In genomic region chrV:9536505-9536904, ce11 we compare ENCODE assay signal across 8 worm cellular contexts.
A peak's percentile ranks its signal among the peaks of the same experiment; 100 is the strongest.
TF ChIP-seq lines count a peak whose summit lies in the region.

C50F4.4 (plus strand) TSS chrV:9536771.

TF ChIP-seq in whole organism, L1 larva, 84 proteins besides CTCF, POLR2A, EP300 and RAD21 (continues in another document):
- TF ChIP-seq mab-9 (GFP tag; IDR thresholded peaks at IDR 0.05; lab: Robert Waterston, UW) (0 out of 2 replicates have a peak, but pooled peaks have one; percentile 49), irx-1 (tag; optimal IDR thresholded peaks at IDR 0.05; lab: Kevin White, UChicago) (peak; percentile 70), skn-1 (tag; optimal IDR thresholded peaks at IDR 0.05; lab: Kevin White, UChicago) (no peak), sptf-1 (tag; optimal IDR thresholded peaks at IDR 0.05; lab: Kevin White, UChicago) (no peak), ceh-90 (tag; optimal IDR thresholded peaks at IDR 0.05; lab: Kevin White, UChicago) (peak; percentile 74), vab-15 (tag; optimal IDR thresholded peaks at IDR 0.05; lab: Kevin White, UChicago) (no peak), unc-62 (GFP tag; optimal IDR thresholded peaks at IDR 0.05; lab: Kevin White, UChicago) (no peak), egl-27 (tag; optimal IDR thresholded peaks at IDR 0.05; lab: Kevin White, UChicago) (no peak), nhr-84 (tag; optimal IDR thresholded peaks at IDR 0.05; lab: Kevin White, UChicago) (no peak), nhr-19 (GFP tag; conservative IDR thresholded peaks at IDR 0.05; lab: Robert Waterston, UW) (peak; percentile 42; the same call in 1 of the 2 replicates), blmp-1 (tag; optimal IDR thresholded peaks at IDR 0.05; lab: Kevin White, UChicago) (no peak)

TF ChIP-seq in whole organism, L2 larva, 48 proteins besides CTCF, POLR2A, EP300 and RAD21 (continues in another document):
- peak in 1 of 2 experiments; percentile 17 for TF ChIP-seq lsy-2 (tag; optimal IDR thresholded peaks at IDR 0.05; lab: Kevin White, UChicago)
- no peak for TF ChIP-seq mab-5 (tag; optimal IDR thresholded peaks at IDR 0.05; lab: Kevin White, UChicago)
- TF ChIP-seq alr-1 (tag; optimal IDR thresholded peaks at IDR 0.05; lab: Kevin White, UChicago): no peak
- no peak for TF ChIP-seq nhr-11 (tag; optimal IDR thresholded peaks at IDR 0.05; lab: Kevin White, UChicago)
- peak; percentile 33 for TF ChIP-seq gmeb-1 (tag; optimal IDR thresholded peaks at IDR 0.05; lab: Kevin White, UChicago)
- peak; percentile 30 for TF ChIP-seq sma-3 (GFP tag; optimal IDR thresholded peaks at IDR 0.05; lab: Kevin White, UChicago)
- TF ChIP-seq sma-9 (GFP tag; optimal IDR thresholded peaks at IDR 0.05; lab: Kevin White, UChicago): peak; percentile 58
- TF ChIP-seq sma-9 (tag; optimal IDR thresholded peaks at IDR 0.05; lab: Kevin White, UChicago): no peak
- TF ChIP-seq lin-39 (tag; optimal IDR thresholded peaks at IDR 0.05; lab: Kevin White, UChicago): no peak
- no peak for TF ChIP-seq nhr-77 (tag; optimal IDR thresholded peaks at IDR 0.05; lab: Kevin White, UChicago)
- no peak for TF ChIP-seq blmp-1 (tag; optimal IDR thresholded peaks at IDR 0.05; lab: Kevin White, UChicago; ENCODE audit: insufficient read depth)
- TF ChIP-seq ztf-4 (tag; optimal IDR thresholded peaks at IDR 0.05; lab: Kevin White, UChicago): no peak

TF ChIP-seq in whole organism, L3 larva, 47 proteins besides CTCF, POLR2A, EP300 and RAD21:
- TF ChIP-seq snpc-4 (tag; optimal IDR thresholded peaks at IDR 0.05; lab: Kevin White, UChicago) (peak; percentile 49), lin-15B (tag; optimal IDR thresholded peaks at IDR 0.05; lab: Kevin White, UChicago) (peak; percentile 28), elt-3 (tag; optimal IDR thresholded peaks at IDR 0.05; lab: Kevin White, UChicago) (no peak), elt-2 (tag; optimal IDR thresholded peaks at IDR 0.05; lab: Kevin White, UChicago) (peak; percentile 6), ceh-82 (tag; optimal IDR thresholded peaks at IDR 0.05; lab: Kevin White, UChicago) (no peak), ztf-11 (tag; optimal IDR thresholded peaks at IDR 0.05; lab: Kevin White, UChicago) (no peak), nhr-43 (tag; optimal IDR thresholded peaks at IDR 0.05; lab: Kevin White, UChicago; ENCODE audit: poor library complexity, severe bottlenecking) (peak; percentile 30), fkh-10 (GFP tag; optimal IDR thresholded peaks at IDR 0.05; lab: Kevin White, UChicago) (no peak)
TF ChIP-seq in whole organism, L3 larva: peak in this region for 4.

TF ChIP-seq in whole organism, L4 larva, 104 proteins besides CTCF, POLR2A, EP300 and RAD21 (continues in another document):
- TF ChIP-seq unc-130 (GFP tag; optimal IDR thresholded peaks at IDR 0.05; lab: Kevin White, UChicago) (peak; percentile 84), nhr-48 (tag; optimal IDR thresholded peaks at IDR 0.05; lab: Kevin White, UChicago) (no peak), dmd-9 (GFP tag; IDR thresholded peaks at IDR 0.05; lab: Robert Waterston, UW) (peak; percentile 53; the same call in 1 of the 2 replicates), daf-12 (tag; optimal IDR thresholded peaks at IDR 0.05; lab: Kevin White, UChicago) (no peak), attf-4 (tag; optimal IDR thresholded peaks at IDR 0.05; lab: Kevin White, UChicago) (no peak), saeg-2 (GFP tag; IDR thresholded peaks at IDR 0.05; lab: Robert Waterston, UW) (no peak), madf-5 (GFP tag; IDR thresholded peaks at IDR 0.05; lab: Robert Waterston, UW) (no peak), tra-1 (GFP tag; IDR thresholded peaks at IDR 0.05; lab: Robert Waterston, UW) (no peak), nhr-102 (tag; optimal IDR thresholded peaks at IDR 0.05; lab: Kevin White, UChicago) (no peak), lin-15B (tag; optimal IDR thresholded peaks at IDR 0.05; lab: Kevin White, UChicago) (no peak), ztf-7 (tag; optimal IDR thresholded peaks at IDR 0.05; lab: Kevin White, UChicago) (no peak), fos-1 (tag; optimal IDR thresholded peaks at IDR 0.05; lab: Kevin White, UChicago) (no peak), lsy-2 (tag; optimal IDR thresholded peaks at IDR 0.05; lab: Kevin White, UChicago) (no peak)

TF ChIP-seq in whole organism, late embryonic, 69 proteins besides CTCF, POLR2A, EP300 and RAD21:
- TF ChIP-seq ets-4 (tag; optimal IDR thresholded peaks at IDR 0.05; lab: Kevin White, UChicago): peak; percentile 47
- TF ChIP-seq ceh-2 (tag; optimal IDR thresholded peaks at IDR 0.05; lab: Kevin White, UChicago): peak; percentile 46
- no peak for TF ChIP-seq Y22D7AL.16 (tag; optimal IDR thresholded peaks at IDR 0.05; lab: Kevin White, UChicago)
- peak; percentile 73 for TF ChIP-seq C08G9.2 (tag; optimal IDR thresholded peaks at IDR 0.05; lab: Kevin White, UChicago)
- peak; percentile 56 for TF ChIP-seq ceh-31 (tag; optimal IDR thresholded peaks at IDR 0.05; lab: Kevin White, UChicago)
- peak; percentile 51 for TF ChIP-seq tbx-2 (tag; optimal IDR thresholded peaks at IDR 0.05; lab: Kevin White, UChicago)
- no peak for TF ChIP-seq pqm-1 (tag; optimal IDR thresholded peaks at IDR 0.05; lab: Kevin White, UChicago)
- TF ChIP-seq hlh-8 (tag; optimal IDR thresholded peaks at IDR 0.05; lab: Kevin White, UChicago): peak; percentile 22
- peak; percentile 23 for TF ChIP-seq tbx-7 (tag; optimal IDR thresholded peaks at IDR 0.05; lab: Kevin White, UChicago)

TF ChIP-seq in whole organism, midembryonic, 9 proteins besides CTCF, POLR2A, EP300 and RAD21:
- TF ChIP-seq med-1 (GFP tag; optimal IDR thresholded peaks at IDR 0.05; lab: Kevin White, UChicago; ENCODE audit: insufficient read depth) (no peak), ztf-23 (GFP tag; IDR thresholded peaks at IDR 0.05; lab: Robert Waterston, UW) (0 out of 2 replicates have a peak, but pooled peaks have one; percentile 15), ref-1 (GFP tag; conservative IDR thresholded peaks at IDR 0.05; lab: Robert Waterston, UW) (no peak)

TF ChIP-seq in whole organism, mixed stage, embryonic, 35 proteins besides CTCF, POLR2A, EP300 and RAD21:
- TF ChIP-seq nhr-12 (tag; optimal IDR thresholded peaks at IDR 0.05; lab: Kevin White, UChicago) (no peak), zip-8 (tag; optimal IDR thresholded peaks at IDR 0.05; lab: Kevin White, UChicago) (no peak), nhr-28 (tag; optimal IDR thresholded peaks at IDR 0.05; lab: Kevin White, UChicago) (no peak), unc-120 (tag; optimal IDR thresholded peaks at IDR 0.05; lab: Kevin White, UChicago; ENCODE audit: poor library complexity, severe bottlenecking) (peak; percentile 34)

TF ChIP-seq in whole organism, young adult, 124 proteins besides CTCF, POLR2A, EP300 and RAD21 (continues in another document):
- TF ChIP-seq ceh-91 (GFP tag; IDR thresholded peaks at IDR 0.05; lab: Robert Waterston, UW) (0 out of 2 replicates have a peak, but pooled peaks have one; percentile 45), ZK185.1 (tag; optimal IDR thresholded peaks at IDR 0.05; lab: Kevin White, UChicago; ENCODE audit: poor library complexity, severe bottlenecking) (peak; percentile 69), ztf-18 (tag; optimal IDR thresholded peaks at IDR 0.05; lab: Kevin White, UChicago) (peak; percentile 33), rcor-1 (GFP tag; IDR thresholded peaks at IDR 0.05; lab: Robert Waterston, UW) (peak; percentile 43), unc-130 (GFP tag; optimal IDR thresholded peaks at IDR 0.05; lab: Kevin White, UChicago) (peak; percentile 66), lsl-1 (GFP tag; optimal IDR thresholded peaks at IDR 0.05; lab: Kevin White, UChicago) (peak; percentile 80), attf-6 (GFP tag; IDR thresholded peaks at IDR 0.05; lab: Robert Waterston, UW) (peak; percentile 57), efl-1 (GFP tag; optimal IDR thresholded peaks at IDR 0.05; lab: Kevin White, UChicago) (peak; percentile 50), Y53F4B.3 (GFP tag; IDR thresholded peaks at IDR 0.05; lab: Robert Waterston, UW) (no peak), xnd-1 (tag; optimal IDR thresholded peaks at IDR 0.05; lab: Kevin White, UChicago) (peak; percentile 26), nfya-1 (tag; optimal IDR thresholded peaks at IDR 0.05; lab: Kevin White, UChicago; ENCODE audit: borderline replicate concordance, insufficient read depth) (no peak), Y56A3A.18 (GFP tag; IDR thresholded peaks at IDR 0.05; lab: Robert Waterston, UW) (no peak), let-526 (GFP tag; IDR thresholded peaks at IDR 0.05; lab: Robert Waterston, UW) (no peak), athp-1 (tag; optimal IDR thresholded peaks at IDR 0.05; lab: Kevin White, UChicago) (no peak), hrde-1 (tag; optimal IDR thresholded peaks at IDR 0.05; lab: Kevin White, UChicago; ENCODE audit: borderline replicate concordance) (no peak), D2030.7 (GFP tag; IDR thresholded peaks at IDR 0.05; lab: Robert Waterston, UW) (peak; percentile 32; the same call in 1 of the 2 replicates), repo-1 (tag; optimal IDR thresholded peaks at IDR 0.05; lab: Kevin White, UChicago) (no peak), K11D2.4 (GFP tag; IDR thresholded peaks at IDR 0.05; lab: Robert Waterston, UW) (peak; percentile 58; the same call in 1 of the 2 replicates), Y79H2A.3 (GFP tag; conservative IDR thresholded peaks at IDR 0.05; lab: Robert Waterston, UW) (0 out of 2 replicates have a peak, but pooled peaks have one; percentile 18), let-607 (tag; optimal IDR thresholded peaks at IDR 0.05; lab: Kevin White, UChicago) (peak in 1 of 2 experiments; percentile 16), nhr-27 (tag; optimal IDR thresholded peaks at IDR 0.05; lab: Kevin White, UChicago) (no peak), snpc-3.4 (tag; optimal IDR thresholded peaks at IDR 0.05; lab: Kevin White, UChicago) (peak; percentile 53), cebp-1 (GFP tag; IDR thresholded peaks at IDR 0.05; lab: Robert Waterston, UW) (peak; percentile 34; the same call in 1 of the 2 replicates), cebp-1 (tag; optimal IDR thresholded peaks at IDR 0.05; lab: Kevin White, UChicago) (no peak), B0336.3 (GFP tag; IDR thresholded peaks at IDR 0.05; lab: Robert Waterston, UW) (no peak), madf-6 (GFP tag; IDR thresholded peaks at IDR 0.05; lab: Robert Waterston, UW) (peak; percentile 85), ceh-27 (GFP tag; optimal IDR thresholded peaks at IDR 0.05; lab: Kevin White, UChicago) (peak; percentile 43), rec-8 (tag; optimal IDR thresholded peaks at IDR 0.05; lab: Kevin White, UChicago) (peak in 1 of 2 experiments; percentile 32), madf-8 (GFP tag; conservative IDR thresholded peaks at IDR 0.05; lab: Robert Waterston, UW) (peak; percentile 49), hlh-12 (tag; optimal IDR thresholded peaks at IDR 0.05; lab: Kevin White, UChicago) (no peak), B0035.1 (tag; optimal IDR thresholded peaks at IDR 0.05; lab: Kevin White, UChicago) (no peak), F22D6.2 (tag; optimal IDR thresholded peaks at IDR 0.05; lab: Kevin White, UChicago) (no peak), Y53G8AR.9 (GFP tag; conservative IDR thresholded peaks at IDR 0.05; lab: Robert Waterston, UW) (no peak), snpc-4 (GFP tag; optimal IDR thresholded peaks at IDR 0.05; lab: Kevin White, UChicago) (no peak), snpc-4 (tag; optimal IDR thresholded peaks at IDR 0.05; lab: Kevin White, UChicago) (peak in 2 of 4 experiments; percentile 3 to 27)
